Fruit fly (Drosophila melanogaster): ENCODE measurements around the gene Gagr.

The Gagr gene

DNA sequence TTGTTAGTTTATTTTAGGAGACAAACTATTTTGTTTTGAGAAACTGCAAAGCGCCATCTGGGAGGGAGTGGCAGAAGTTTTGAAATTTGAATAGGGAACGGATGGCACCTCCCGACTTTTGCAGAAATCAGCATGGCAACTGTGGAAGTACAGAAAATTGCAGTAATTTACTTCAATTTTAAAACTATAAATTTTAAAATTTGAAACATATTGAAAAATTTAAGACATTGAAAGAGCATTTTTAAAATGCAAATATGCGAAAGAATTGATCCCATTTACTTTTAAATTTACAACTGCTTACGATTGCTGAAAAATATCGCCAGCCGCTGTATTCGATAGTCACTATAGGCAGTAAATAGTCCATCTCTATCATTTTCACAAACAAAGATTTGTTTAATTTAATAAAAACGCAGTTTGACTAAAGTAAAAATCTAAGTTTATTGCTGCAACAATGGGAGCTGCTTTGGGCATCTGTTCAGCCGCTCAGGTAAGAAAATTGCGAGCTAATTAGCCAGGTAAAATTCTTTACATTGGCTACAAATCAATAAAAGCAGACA, 18.1 kb downstream of the Gagr start, which contains the start of gene Serinc (continued):
- no peak; the same call in 1 of the 2 replicates for TF ChIP-seq esg (GFP tag; conservative IDR thresholded peaks at IDR 0.05)
- no peak for TF ChIP-seq Ravus (GFP tag; IDR thresholded peaks at IDR 0.05)
- TF ChIP-seq NfI (GFP tag; optimal IDR thresholded peaks at IDR 0.05) = peak; percentile 54
- no peak for TF ChIP-seq tio (GFP tag; optimal IDR thresholded peaks at IDR 0.05)
- TF ChIP-seq Poxn (GFP tag; IDR thresholded peaks at IDR 0.05) = no peak
- no peak for TF ChIP-seq ac (GFP tag; optimal IDR thresholded peaks at IDR 0.05)
- TF ChIP-seq Aef1 (GFP tag; IDR thresholded peaks at IDR 0.05) = peak; percentile 34; the same call in 2 of the 3 replicates
- TF ChIP-seq ham (GFP tag; IDR thresholded peaks at IDR 0.05) = no peak
- peak; percentile 81 for TF ChIP-seq row (GFP tag; IDR thresholded peaks at IDR 0.05)
- TF ChIP-seq CG10543 (GFP tag; optimal IDR thresholded peaks at IDR 0.05) = peak; percentile 74
- peak; percentile 56 for TF ChIP-seq grau (tag; optimal IDR thresholded peaks at IDR 0.05)
- no peak for TF ChIP-seq dmrt99B (tag; optimal IDR thresholded peaks at IDR 0.05)
- peak; percentile 22 for TF ChIP-seq emc (GFP tag; optimal IDR thresholded peaks at IDR 0.05)
- TF ChIP-seq gfzf (GFP tag; optimal IDR thresholded peaks at IDR 0.05) = no peak
- TF ChIP-seq Doc3 (GFP tag; IDR thresholded peaks at IDR 0.05; ENCODE audit: partially characterized antibody) = peak; percentile 98
- no peak for TF ChIP-seq org-1 (GFP tag; optimal IDR thresholded peaks at IDR 0.05)
- TF ChIP-seq slou (GFP tag; optimal IDR thresholded peaks at IDR 0.05) = peak; percentile 0
- TF ChIP-seq Hsf (GFP tag; optimal IDR thresholded peaks at IDR 0.05) = peak; percentile 69
- no peak for TF ChIP-seq gt (GFP tag; IDR thresholded peaks at IDR 0.05)
- peak; percentile 74 for TF ChIP-seq ci (GFP tag; IDR thresholded peaks at IDR 0.05)
- TF ChIP-seq CG10366 (GFP tag; IDR thresholded peaks at IDR 0.05) = no peak
- no peak for TF ChIP-seq CG7839 (tag; optimal IDR thresholded peaks at IDR 0.05)
- TF ChIP-seq CG13296 (GFP tag; optimal IDR thresholded peaks at IDR 0.05) = peak; percentile 35
- peak; percentile 52 for TF ChIP-seq Atf3 (GFP tag; optimal IDR thresholded peaks at IDR 0.05)
- TF ChIP-seq CG9215 (GFP tag; IDR thresholded peaks at IDR 0.05) = peak; percentile 46; the same call in 1 of the 2 replicates
- 0 out of 2 replicates have a peak, but pooled peaks have one; percentile 5 for TF ChIP-seq CG11247 (GFP tag; IDR thresholded peaks at IDR 0.05)
- TF ChIP-seq ap (GFP tag; IDR thresholded peaks at IDR 0.05) = no peak
- TF ChIP-seq en (GFP tag; optimal IDR thresholded peaks at IDR 0.05) = no peak
- no peak for TF ChIP-seq cg (GFP tag; optimal IDR thresholded peaks at IDR 0.05)
- no peak for TF ChIP-seq pan (optimal IDR thresholded peaks at IDR 0.05)
- no peak for TF ChIP-seq pan (GFP tag; optimal IDR thresholded peaks at IDR 0.05 in 1 of 2, IDR thresholded peaks at IDR 0.05 in 1 of 2)
- TF ChIP-seq usp (GFP tag; optimal IDR thresholded peaks at IDR 0.05) = no peak
- no peak for TF ChIP-seq CG5180 (GFP tag; optimal IDR thresholded peaks at IDR 0.05)
- TF ChIP-seq Blimp-1 (GFP tag; optimal IDR thresholded peaks at IDR 0.05) = no peak
- TF ChIP-seq ATbp (GFP tag; optimal IDR thresholded peaks at IDR 0.05) = no peak
- no peak for TF ChIP-seq Hr39 (optimal IDR thresholded peaks at IDR 0.05)
- peak; percentile 63 for TF ChIP-seq mam (GFP tag; optimal IDR thresholded peaks at IDR 0.05)
- no peak for TF ChIP-seq Taf1 (GFP tag; IDR thresholded peaks at IDR 0.05)
- TF ChIP-seq CG30403 (GFP tag; optimal IDR thresholded peaks at IDR 0.05) = peak; percentile 70
- TF ChIP-seq CG8765 (GFP tag; IDR thresholded peaks at IDR 0.05) = no peak
- peak; percentile 72 for TF ChIP-seq E2f2 (GFP tag; IDR thresholded peaks at IDR 0.05)

DNA sequence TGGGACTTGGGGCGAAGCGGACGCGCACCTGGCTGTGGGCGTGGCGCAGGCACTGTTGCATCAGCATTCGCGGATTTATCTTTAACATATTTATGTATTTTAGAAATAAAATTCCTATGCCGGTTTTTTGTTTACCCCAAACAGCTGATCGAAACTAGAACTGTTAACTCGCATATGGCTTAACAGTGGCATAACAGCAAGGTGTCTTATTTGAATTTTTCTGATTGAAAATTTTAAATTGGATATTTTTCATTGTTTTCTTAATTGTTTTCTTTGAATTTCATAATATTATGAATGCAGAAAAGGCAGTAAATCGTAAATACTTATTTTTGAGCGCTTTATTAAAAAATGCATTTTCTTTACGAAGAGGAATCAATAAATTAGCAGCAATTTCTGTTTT, 22.6 kb downstream of the Gagr start, which contains the start of gene GluRS-m:
Gene GluRS-m, minus strand, starts transcription at position 154 of the 400 bp plus-strand sequence.
- TF ChIP-seq crp (GFP tag; optimal IDR thresholded peaks at IDR 0.05) (peak; percentile 15 to 82), trem (tag; optimal IDR thresholded peaks at IDR 0.05) (no peak), CG34422 (GFP tag; IDR thresholded peaks at IDR 0.05) (peak; percentile 49; the same call in 1 of the 3 replicates), kni (GFP tag; optimal IDR thresholded peaks at IDR 0.05) (peak; percentile 7), nerfin-1 (tag; optimal IDR thresholded peaks at IDR 0.05) (peak; percentile 25), MBD-R2 (GFP tag; IDR thresholded peaks at IDR 0.05) (peak; percentile 60; the same call in 1 of the 2 replicates), twi (tag; optimal IDR thresholded peaks at IDR 0.05) (no peak), CG4282 (GFP tag; optimal IDR thresholded peaks at IDR 0.05) (no peak), Med (GFP tag) (peak; percentile 5), CG34224 (GFP tag; IDR thresholded peaks at IDR 0.05; ENCODE audit: partially characterized antibody) (peak; percentile 24; the same call in 1 of the 3 replicates), insv (GFP tag; optimal IDR thresholded peaks at IDR 0.05) (peak in 1 of 2 experiments; percentile 92), sens (GFP tag) (peak; percentile 15)

All from whole organism, embryonic.